Fruit fly (Drosophila melanogaster): ENCODE results near the gene CG10283.
A peak's percentile ranks its signal among the peaks of the same experiment; 100 is the strongest.

dm6 chr2L:18468010-18468409 lies 16.3 kb downstream of the CG10283 start:
- peak; percentile 63 for TF ChIP-seq OdsH (GFP tag; optimal IDR thresholded peaks at IDR 0.05)
- TF ChIP-seq Hr38 (GFP tag; optimal IDR thresholded peaks at IDR 0.05): no peak
